Fruit fly (Drosophila melanogaster) whole organism, embryonic: ENCODE results near the gene Hsp70Ab.

ENCODE experiments used
- Adf1 ChIP-seq: fragments of 200-800 bp; sonication (Bioruptor generic); IDR thresholded peaks from 2 replicates; pipeline ENCODE4 v1.3.6; 2022; ENCODE audit warnings: missing biosample characterization, missing genetic modification characterization
- BEAF-32 ChIP-seq: fragments of 200-800 bp; sonication (Bioruptor generic); optimal IDR thresholded peaks from 3 replicates; lab custom pipeline; 2017; ENCODE audit warnings: missing biosample characterization, missing genetic modification characterization, mild to moderate bottlenecking, moderate library complexity, missing genetic modification reagents
- BtbVII ChIP-seq: fragments of 200-800 bp; sonication (Bioruptor generic); optimal IDR thresholded peaks from 3 replicates; lab custom pipeline; 2017; ENCODE audit warnings: missing biosample characterization, mild to moderate bottlenecking, missing genetic modification characterization
- Bteb2 ChIP-seq: fragments of 200-800 bp; sonication (Bioruptor generic); optimal IDR thresholded peaks from 2 replicates; lab custom pipeline; 2016; ENCODE audit warnings: missing biosample characterization, missing genetic modification characterization
- CG10462 ChIP-seq: fragments of 200-800 bp; sonication (Bioruptor generic); optimal IDR thresholded peaks from 2 replicates; lab custom pipeline; 2016; ENCODE audit warnings: missing biosample characterization, missing genetic modification characterization
- CG12155 ChIP-seq: fragments of 200-800 bp; sonication (Bioruptor generic); optimal IDR thresholded peaks from 3 replicates; lab custom pipeline; 2016; ENCODE audit warnings: missing biosample characterization, missing genetic modification characterization
- CG1233 ChIP-seq: fragments of 200-800 bp; sonication (Bioruptor generic); optimal IDR thresholded peaks from 4 replicates; lab custom pipeline; 2018; ENCODE audit warnings: missing biosample characterization, mild to moderate bottlenecking, missing genetic modification characterization
- CG14710 ChIP-seq: fragments of 200-800 bp; sonication (Bioruptor generic); optimal IDR thresholded peaks from 3 replicates; lab custom pipeline; 2019; ENCODE audit warnings: missing biosample characterization, mild to moderate bottlenecking, missing genetic modification characterization, moderate library complexity
- CG15073 ChIP-seq: fragments of 200-800 bp; sonication (Bioruptor generic); optimal IDR thresholded peaks from 2 replicates; lab custom pipeline; 2016; ENCODE audit warnings: missing biosample characterization, missing genetic modification characterization
- CG15514 ChIP-seq: fragments of 200-800 bp; sonication (Bioruptor generic); optimal IDR thresholded peaks from 3 replicates; lab custom pipeline; 2017; ENCODE audit warnings: missing biosample characterization, missing genetic modification characterization, mild to moderate bottlenecking, moderate library complexity, missing genetic modification reagents
- CG18262 ChIP-seq: fragments of 200-800 bp; optimal IDR thresholded peaks from 3 replicates; lab custom pipeline; 2019; ENCODE audit warnings: missing biosample characterization, mild to moderate bottlenecking, missing genetic modification characterization, moderate library complexity
- CG18476 ChIP-seq: fragments of 200-800 bp; sonication (Bioruptor generic); optimal IDR thresholded peaks from 2 replicates; lab custom pipeline; 2016; ENCODE audit warnings: missing biosample characterization, mild to moderate bottlenecking, missing genetic modification characterization
- CG2116 ChIP-seq: fragments of 200-800 bp; sonication (Bioruptor generic); optimal IDR thresholded peaks from 3 replicates; lab custom pipeline; 2018; ENCODE audit warnings: missing biosample characterization, mild to moderate bottlenecking, missing genetic modification characterization
- CG2120 ChIP-seq: fragments of 200-800 bp; sonication (Bioruptor generic); optimal IDR thresholded peaks from 3 replicates; lab custom pipeline; 2016; ENCODE audit warnings: missing biosample characterization, missing genetic modification characterization
- CG2202 ChIP-seq: fragments of 200-800 bp; sonication (Bioruptor generic); optimal IDR thresholded peaks from 2 replicates; lab custom pipeline; 2018; ENCODE audit warnings: missing biosample characterization, mild to moderate bottlenecking, missing genetic modification characterization
- CG3281 ChIP-seq: fragments of 200-800 bp; sonication (Bioruptor generic); optimal IDR thresholded peaks from 3 replicates; lab custom pipeline; 2017; ENCODE audit warnings: missing biosample characterization, mild to moderate bottlenecking, missing genetic modification characterization
- CG3995 ChIP-seq: fragments of 200-800 bp; sonication (Bioruptor generic); optimal IDR thresholded peaks from 3 replicates; lab custom pipeline; 2016; ENCODE audit warnings: missing biosample characterization, missing genetic modification characterization
- CG4282 ChIP-seq: fragments of 200-800 bp; sonication (Bioruptor generic); optimal IDR thresholded peaks from 2 replicates; lab custom pipeline; 2016; ENCODE audit warnings: missing biosample characterization, missing genetic modification characterization
- CG4617 ChIP-seq: fragments of 200-800 bp; sonication (Bioruptor generic); optimal IDR thresholded peaks from 3 replicates; lab custom pipeline; 2016; ENCODE audit warnings: missing biosample characterization, missing genetic modification characterization, borderline replicate concordance
- CG5180 ChIP-seq: fragments of 200-800 bp; sonication (Bioruptor generic); optimal IDR thresholded peaks from 3 replicates; lab custom pipeline; 2017; ENCODE audit warnings: missing biosample characterization, missing genetic modification characterization, mild to moderate bottlenecking, moderate library complexity, missing genetic modification reagents
- CG5245 ChIP-seq: fragments of 200-800 bp; sonication (Bioruptor generic); optimal IDR thresholded peaks from 3 replicates; lab custom pipeline; 2016; ENCODE audit warnings: missing biosample characterization, missing genetic modification characterization
- CG6683 ChIP-seq: fragments of 200-800 bp; sonication (Bioruptor generic); optimal IDR thresholded peaks from 2 replicates; lab custom pipeline; 2017; ENCODE audit warnings: missing biosample characterization, mild to moderate bottlenecking, missing genetic modification characterization, missing genetic modification reagents
- CG7271 ChIP-seq: fragments of 200-800 bp; sonication (Bioruptor generic); optimal IDR thresholded peaks from 2 replicates; lab custom pipeline; 2018; ENCODE audit warnings: missing biosample characterization, mild to moderate bottlenecking, missing genetic modification characterization, moderate library complexity
- CG8290 ChIP-seq, 3 experiments: fragments of 200-800 bp; sonication (Bioruptor generic); optimal IDR thresholded peaks; 2 replicates each; lab custom pipeline; 2016 to 2019; ENCODE audit warnings: missing biosample characterization in 3 of 3, missing genetic modification characterization in 3 of 3, mild to moderate bottlenecking in 2 of 3, moderate library complexity in 1 of 3
- CoRest ChIP-seq: fragments of 200-800 bp; sonication (Bioruptor generic); optimal IDR thresholded peaks from 3 replicates; lab custom pipeline; 2018; ENCODE audit warnings: missing biosample characterization, mild to moderate bottlenecking, missing genetic modification characterization, moderate library complexity
- Deaf1 ChIP-seq: fragments of 200-800 bp; optimal IDR thresholded peaks from 3 replicates; lab custom pipeline; 2019; ENCODE audit warnings: missing biosample characterization, mild to moderate bottlenecking, missing genetic modification characterization, moderate library complexity
- Elba2 ChIP-seq: fragments of 200-800 bp; sonication (Bioruptor generic); optimal IDR thresholded peaks from 3 replicates; lab custom pipeline; 2016; ENCODE audit warnings: missing biosample characterization, missing genetic modification characterization
- Hr39 ChIP-seq: fragments of >200 bp; optimal IDR thresholded peaks from 2 replicates; lab custom pipeline; 2017
- Hr51 ChIP-seq, 2 experiments: fragments of 200-800 bp; sonication (Bioruptor generic); optimal IDR thresholded peaks; 2 replicates in 1 of 2; 3 replicates in 1 of 2; lab custom pipeline; 2016 to 2018; ENCODE audit warnings: missing biosample characterization in 2 of 2, missing genetic modification characterization in 2 of 2, mild to moderate bottlenecking in 1 of 2, moderate library complexity in 1 of 2
- MESR4 ChIP-seq: fragments of 200-800 bp; sonication (Bioruptor generic); optimal IDR thresholded peaks from 2 replicates; lab custom pipeline; 2018; ENCODE audit warnings: missing biosample characterization, mild to moderate bottlenecking, missing genetic modification characterization, moderate library complexity
- Med ChIP-seq: fragments of 200-800 bp; sonication (Bioruptor generic); peaks from one replicate; lab custom pipeline; 2016; ENCODE audit warnings: missing biosample characterization, missing genetic modification characterization, mild to moderate bottlenecking, inconsistent platforms, moderate library complexity
- NC2α ChIP-seq: fragments of 200-800 bp; sonication (Bioruptor generic); optimal IDR thresholded peaks from 2 replicates; lab custom pipeline; 2016; ENCODE audit warnings: missing biosample characterization, missing genetic modification characterization
- NFAT ChIP-seq: fragments of 200-800 bp; sonication (Bioruptor generic); IDR thresholded peaks from 2 replicates; pipeline ENCODE4 v1.3.6; 2022; ENCODE audit warnings: missing biosample characterization, missing genetic modification characterization
- Nf-YA ChIP-seq: fragments of 200-800 bp; sonication (Bioruptor generic); IDR thresholded peaks from 2 replicates; pipeline ENCODE4 v1.3.6; 2022; ENCODE audit warnings: missing biosample characterization, missing genetic modification characterization
- Nf-YC ChIP-seq: fragments of 200-800 bp; optimal IDR thresholded peaks from 3 replicates; lab custom pipeline; 2019; ENCODE audit warnings: missing biosample characterization, mild to moderate bottlenecking, missing genetic modification characterization, moderate library complexity
- TFAM ChIP-seq: fragments of 200-800 bp; sonication (Bioruptor generic); optimal IDR thresholded peaks from 2 replicates; lab custom pipeline; 2017; ENCODE audit warnings: missing biosample characterization, missing genetic modification characterization, inconsistent platforms
- YL-1 ChIP-seq: fragments of 200-800 bp; sonication (Bioruptor generic); optimal IDR thresholded peaks from 3 replicates; lab custom pipeline; 2017; ENCODE audit warnings: missing biosample characterization, mild to moderate bottlenecking, missing genetic modification characterization
- al ChIP-seq: fragments of 200-800 bp; sonication (Bioruptor generic); IDR thresholded peaks from 2 replicates; pipeline ENCODE4 v1.3.6; 2022; ENCODE audit warnings: missing biosample characterization, missing genetic modification characterization
- chn ChIP-seq: fragments of 200-800 bp; sonication (Bioruptor generic); optimal IDR thresholded peaks from 2 replicates; lab custom pipeline; 2016; ENCODE audit warnings: missing biosample characterization, missing genetic modification characterization
- corto ChIP-seq: fragments of 200-800 bp; sonication (Bioruptor generic); optimal IDR thresholded peaks from 2 replicates; lab custom pipeline; 2016; ENCODE audit warnings: missing biosample characterization, mild to moderate bottlenecking, missing genetic modification characterization, moderate library complexity
- da ChIP-seq: fragments of 200-800 bp; sonication (Bioruptor generic); optimal IDR thresholded peaks from 2 replicates; lab custom pipeline; 2016; ENCODE audit warnings: missing biosample characterization, missing genetic modification characterization
- dpn ChIP-seq, 2 experiments: fragments of 200-800 bp; sonication (Bioruptor generic); optimal IDR thresholded peaks; 3 replicates each; lab custom pipeline; 2016; ENCODE audit warnings: missing biosample characterization in 2 of 2, missing genetic modification characterization in 2 of 2
- dysf ChIP-seq: fragments of 200-800 bp; sonication (Bioruptor generic); IDR thresholded peaks from 3 replicates; pipeline ENCODE4 v1.3.6; 2022; ENCODE audit warnings: missing biosample characterization, missing genetic modification characterization
- gem ChIP-seq: fragments of 200-800 bp; sonication (Bioruptor generic); optimal IDR thresholded peaks from 2 replicates; lab custom pipeline; 2019; ENCODE audit warnings: missing biosample characterization, mild to moderate bottlenecking, missing genetic modification characterization, moderate library complexity
- knrl ChIP-seq: fragments of 200-800 bp; sonication (Bioruptor generic); IDR thresholded peaks from 3 replicates; pipeline ENCODE4 v1.3.6; 2022; ENCODE audit warnings: missing biosample characterization, missing genetic modification characterization; ENCODE audit not compliant: partially characterized antibody
- lilli ChIP-seq: fragments of 200-800 bp; sonication (Bioruptor generic); optimal IDR thresholded peaks from 3 replicates; lab custom pipeline; 2016; ENCODE audit warnings: missing biosample characterization, missing genetic modification characterization
- otp ChIP-seq: fragments of 200-800 bp; sonication (Bioruptor generic); IDR thresholded peaks from 3 replicates; pipeline ENCODE4, ENCODE4 v1.3.6; 2022; ENCODE audit warnings: missing biosample characterization, missing genetic modification characterization
- so ChIP-seq: fragments of 200-800 bp; sonication (Bioruptor generic); IDR thresholded peaks from 3 replicates; pipeline ENCODE4 v1.3.6; 2022; ENCODE audit warnings: missing biosample characterization, missing genetic modification characterization
- tio ChIP-seq: fragments of 200-800 bp; sonication (Bioruptor generic); optimal IDR thresholded peaks from 2 replicates; lab custom pipeline; 2017; ENCODE audit warnings: missing biosample characterization, missing genetic modification characterization, inconsistent platforms
- unc-4 ChIP-seq: fragments of 200-800 bp; sonication (Bioruptor generic); IDR thresholded peaks from 2 replicates; pipeline ENCODE4 v1.3.6; 2022; ENCODE audit warnings: missing biosample characterization, missing genetic modification characterization; ENCODE audit not compliant: partially characterized antibody

Gene Hsp70Ab

DNA sequence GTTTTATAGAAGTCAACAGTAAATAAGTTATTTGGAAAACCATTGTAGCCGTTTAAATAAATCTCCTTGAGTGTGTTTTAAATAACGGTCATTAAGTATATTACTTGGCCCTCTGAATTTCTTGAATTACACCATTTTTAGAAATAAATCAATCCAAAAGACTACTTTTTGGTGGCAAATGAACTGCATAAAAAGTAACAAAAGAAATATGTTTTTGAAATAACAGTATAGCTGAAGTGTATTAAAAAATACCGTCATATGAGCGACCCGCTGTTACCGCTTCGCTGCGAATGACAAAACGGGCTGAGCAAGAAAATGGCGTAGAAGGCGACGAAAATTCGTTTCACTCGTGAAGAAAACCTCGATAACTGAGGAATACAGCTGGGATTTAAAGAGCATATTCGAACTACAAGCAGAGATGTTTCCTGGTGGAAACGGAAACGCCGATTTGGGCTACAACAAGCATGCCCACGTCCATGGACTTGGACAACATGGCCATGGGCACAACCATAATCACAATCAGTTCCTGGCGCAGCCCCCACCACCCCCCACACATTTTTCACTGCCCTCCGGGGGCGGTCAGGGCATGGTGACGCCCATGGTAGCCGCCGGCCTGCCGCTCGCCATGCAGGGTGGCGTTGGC, 8.8 kb upstream of the Hsp70Ab start, which contains the start of gene CG31211 (continued):
- TF ChIP-seq dysf (GFP tag; lab: Robert Waterston, UW), result no peak
- TF ChIP-seq chn (GFP tag; lab: Kevin White, UChicago), result peak; percentile 18
- TF ChIP-seq otp (GFP tag; lab: Robert Waterston, UW), result no peak
- TF ChIP-seq CG2202 (tag; lab: Kevin White, UChicago), result no peak
- no peak for TF ChIP-seq Adf1
- TF ChIP-seq Deaf1 (tag; lab: Kevin White, UChicago), result peak; percentile 23
- peak; percentile 70 for TF ChIP-seq CG4617 (GFP tag; lab: Kevin White, UChicago)
- TF ChIP-seq CG4282 (GFP tag; lab: Kevin White, UChicago), result no peak
- peak; percentile 10 for TF ChIP-seq BEAF-32 (GFP tag; lab: Kevin White, UChicago)
- no peak for TF ChIP-seq unc-4 (GFP tag; lab: Robert Waterston, UW)
- peak; percentile 26 for TF ChIP-seq CoRest
- peak; percentile 81 for TF ChIP-seq YL-1 (GFP tag; lab: Kevin White, UChicago)
- no peak for TF ChIP-seq Bteb2 (GFP tag; lab: Kevin White, UChicago)
- no peak for TF ChIP-seq CG6683
- no peak for TF ChIP-seq TFAM (GFP tag; lab: Kevin White, UChicago)
- no peak for TF ChIP-seq Nf-YA (GFP tag; lab: Robert Waterston, UW)
- peak; percentile 31 for TF ChIP-seq gem (tag; lab: Kevin White, UChicago)
- peak; percentile 43 for TF ChIP-seq lilli (GFP tag; lab: Kevin White, UChicago)
- TF ChIP-seq CG3281 (GFP tag; lab: Kevin White, UChicago), result peak; percentile 50
- TF ChIP-seq dpn (GFP tag; optimal IDR thresholded peaks at IDR 0.05; lab: Kevin White, UChicago), result peak in 1 of 2 experiments; percentile 7
- TF ChIP-seq knrl, result no peak
- no peak for TF ChIP-seq NC2α
- peak; percentile 71 for TF ChIP-seq CG3995 (GFP tag; lab: Kevin White, UChicago)
- TF ChIP-seq CG10462 (GFP tag; lab: Kevin White, UChicago), result peak; percentile 71
- TF ChIP-seq CG7271 (tag; lab: Kevin White, UChicago), result no peak
- TF ChIP-seq CG15514 (GFP tag; lab: Kevin White, UChicago), result peak; percentile 10
- peak; percentile 77 for TF ChIP-seq CG2116 (GFP tag; lab: Kevin White, UChicago)
- no peak for TF ChIP-seq al (GFP tag; lab: Robert Waterston, UW)
- no peak for TF ChIP-seq Hr39 (lab: Kevin White, UChicago)
- TF ChIP-seq CG14710 (tag; lab: Kevin White, UChicago), result peak; percentile 46
- TF ChIP-seq corto, result no peak
- no peak for TF ChIP-seq da (GFP tag; lab: Kevin White, UChicago)
- TF ChIP-seq Elba2, result no peak
- TF ChIP-seq CG15073 (GFP tag; lab: Kevin White, UChicago), result no peak
- peak; percentile 27 for TF ChIP-seq tio (GFP tag; lab: Kevin White, UChicago)
- no peak for TF ChIP-seq NFAT (GFP tag; lab: Robert Waterston, UW)
- TF ChIP-seq CG5180 (GFP tag; lab: Kevin White, UChicago), result no peak
- TF ChIP-seq CG5245, result no peak
- TF ChIP-seq CG12155 (GFP tag; lab: Kevin White, UChicago), result peak; percentile 10
- TF ChIP-seq CG1233 (GFP tag; lab: Kevin White, UChicago), result no peak
- no peak for TF ChIP-seq CG18262 (tag; lab: Kevin White, UChicago)
- TF ChIP-seq CG8290 (GFP tag; optimal IDR thresholded peaks at IDR 0.05; lab: Kevin White, UChicago), result no peak
- TF ChIP-seq CG8290 (tag; optimal IDR thresholded peaks at IDR 0.05; lab: Kevin White, UChicago), result no peak
- no peak for TF ChIP-seq Hr51 (GFP tag; optimal IDR thresholded peaks at IDR 0.05; lab: Kevin White, UChicago)
- peak; percentile 7 for TF ChIP-seq Nf-YC (tag; lab: Kevin White, UChicago)
- TF ChIP-seq BtbVII (GFP tag; lab: Kevin White, UChicago), result peak; percentile 28
- TF ChIP-seq Med (GFP tag; lab: Kevin White, UChicago), result peak; percentile 79
- TF ChIP-seq CG18476 (GFP tag; lab: Kevin White, UChicago), result no peak
- TF ChIP-seq CG2120, result peak; percentile 10
- no peak for TF ChIP-seq so (GFP tag; lab: Robert Waterston, UW)
- TF ChIP-seq MESR4 (GFP tag; lab: Kevin White, UChicago), result peak; percentile 96
- TF ChIP-seq, all 482 proteins: peak for 47
